Worm (Caenorhabditis elegans) whole organism, young adult: ENCODE measurements around the gene T02G5.7.
"Not testable (repeated sequence)": the region's sequence is repeated elsewhere in the genome, so short reads cannot be mapped to it uniquely, and the experiment has no call there.

Experiments
- B0261.1 ChIP-seq: sonication (generic microtip); optimal IDR thresholded peaks from 2 replicates; lab custom pipeline; 2016; ENCODE audit warnings: mild to moderate bottlenecking, missing genetic modification characterization, moderate library complexity, missing compliant biosample characterization
- B0336.3 ChIP-seq: fragments of 200-800 bp; sonication (Bioruptor generic); IDR thresholded peaks from 2 replicates; pipeline ENCODE4 v1.3.6; 2022; ENCODE audit warnings: missing genetic modification characterization, missing compliant biosample characterization
- Y67H2A.10 ChIP-seq: fragments of 200-800 bp; sonication (Bioruptor generic); conservative IDR thresholded peaks from 2 replicates; pipeline ENCODE4 v1.3.6; 2022; ENCODE audit warnings: missing genetic modification reagents, missing genetic modification characterization, missing compliant biosample characterization
- aptf-2 ChIP-seq: fragments of 200-800 bp; sonication (Bioruptor generic); conservative IDR thresholded peaks from 2 replicates; pipeline ENCODE4 v1.3.6; 2022; ENCODE audit warnings: missing genetic modification reagents, missing genetic modification characterization, missing compliant biosample characterization
- ceh-40 ChIP-seq: fragments of 200-800 bp; sonication (Bioruptor generic); IDR thresholded peaks from 2 replicates; pipeline ENCODE4 v1.3.6; 2022; ENCODE audit warnings: missing genetic modification characterization, missing compliant biosample characterization
- dpl-1 ChIP-seq: fragments of 150-350 bp; optimal IDR thresholded peaks from 2 replicates; lab custom pipeline; 2014; ENCODE audit warnings: missing biosample characterization, missing genetic modification reagents, missing genetic modification characterization
- lin-26 ChIP-seq: fragments of 200-800 bp; sonication (Bioruptor generic); IDR thresholded peaks from 2 replicates; pipeline ENCODE4 v1.3.6; 2022; ENCODE audit warnings: missing genetic modification reagents, missing genetic modification characterization, missing compliant biosample characterization
- lin-54 ChIP-seq: fragments of 200-800 bp; sonication (Bioruptor generic); optimal IDR thresholded peaks from 2 replicates; lab custom pipeline; 2018; ENCODE audit warnings: mild to moderate bottlenecking, missing genetic modification characterization, missing compliant biosample characterization
- sea-2 ChIP-seq: fragments of 200-800 bp; sonication (Bioruptor generic); IDR thresholded peaks from 2 replicates; pipeline ENCODE4 v1.3.6; 2022; ENCODE audit warnings: missing genetic modification characterization, missing compliant biosample characterization

ce11 chrII:7084021-7084420 is 8.6 kb downstream of the T02G5.7 start, which contains the start of the genes T02G5.14 and T02G5.15:
- TF ChIP-seq dpl-1; sea-2; lin-26 (GFP tag; lab: Robert Waterston, UW); aptf-2 (GFP tag; lab: Robert Waterston, UW); B0336.3; Y67H2A.10 (GFP tag; lab: Robert Waterston, UW); ceh-40 (GFP tag; lab: Robert Waterston, UW); lin-54 (GFP tag; lab: Kevin White, UChicago); B0261.1 (tag; lab: Kevin White, UChicago): not testable (repeated sequence)
